Worm (Caenorhabditis elegans): Measurements from ENCODE around the gene adm-2.

Gene adm-2

DNA sequence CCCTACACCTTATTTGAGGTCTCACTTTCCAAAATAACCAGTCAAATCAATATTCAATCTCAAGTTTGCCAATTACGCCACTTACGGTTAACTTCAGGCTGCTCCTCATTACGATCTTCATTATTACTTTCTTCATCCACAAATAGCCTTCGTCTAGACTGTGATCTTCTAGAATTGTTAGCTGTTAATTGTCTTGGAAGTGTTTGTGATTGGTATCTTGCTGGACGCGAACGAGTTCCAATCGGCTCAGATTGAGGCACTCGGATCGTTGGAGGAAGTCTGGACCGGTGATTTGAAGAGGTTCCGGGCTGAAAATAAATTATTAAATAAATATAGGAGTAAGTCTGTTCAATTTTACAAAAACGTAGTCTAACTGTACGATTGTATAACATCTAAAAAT is 20.9 kb upstream of the adm-2 start:
- no peak for TF ChIP-seq elt-2 (tag; optimal IDR thresholded peaks at IDR 0.05)
- no peak for TF ChIP-seq mec-3 (tag; optimal IDR thresholded peaks at IDR 0.05; ENCODE audit: borderline replicate concordance)
- TF ChIP-seq pha-4 (tag; optimal IDR thresholded peaks at IDR 0.05), result no peak
- TF ChIP-seq zip-5 (tag; optimal IDR thresholded peaks at IDR 0.05), result no peak
- no peak for TF ChIP-seq tbx-2 (tag; optimal IDR thresholded peaks at IDR 0.05)
- TF ChIP-seq ceh-14 (tag; optimal IDR thresholded peaks at IDR 0.05), result no peak
- TF ChIP-seq dve-1 (tag; optimal IDR thresholded peaks at IDR 0.05), result no peak
- TF ChIP-seq K09A11.1 (tag; optimal IDR thresholded peaks at IDR 0.05; ENCODE audit: insufficient read depth), result no peak
- no peak for TF ChIP-seq unc-86 (tag; optimal IDR thresholded peaks at IDR 0.05)
- TF ChIP-seq ahr-1 (tag; optimal IDR thresholded peaks at IDR 0.05), result no peak
- no peak for TF ChIP-seq ceh-22 (tag; optimal IDR thresholded peaks at IDR 0.05)
- TF ChIP-seq ztf-16 (tag; optimal IDR thresholded peaks at IDR 0.05), result no peak
- no peak for TF ChIP-seq unc-42 (tag; optimal IDR thresholded peaks at IDR 0.05)
- no peak for TF ChIP-seq pha-2 (tag; optimal IDR thresholded peaks at IDR 0.05)
- no peak for TF ChIP-seq hlh-13 (GFP tag; optimal IDR thresholded peaks at IDR 0.05)

DNA sequence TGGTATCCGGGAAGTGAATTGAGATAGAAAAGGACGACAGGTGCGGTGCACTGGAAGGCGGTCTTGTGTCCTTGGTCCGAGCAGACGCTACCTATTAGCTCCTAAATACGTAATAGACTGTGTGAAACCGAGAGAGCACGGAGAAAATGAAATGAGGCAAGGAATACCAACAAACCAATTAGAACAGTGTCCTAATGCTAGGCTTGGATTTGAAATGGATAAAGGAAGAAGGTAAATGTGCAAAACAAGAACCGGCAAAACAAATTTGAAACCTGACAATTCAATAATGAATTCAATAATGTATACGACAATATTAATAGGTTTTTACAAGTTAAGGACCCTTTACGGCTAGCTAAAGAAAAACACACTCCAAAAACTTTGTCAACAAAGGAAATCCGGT is 19.0 kb upstream of the adm-2 start, which contains the start of gene C04A11.2:
Gene C04A11.2 (minus strand): TSS at position 101 of the 400 bp plus-strand sequence.
- TF ChIP-seq ceh-31 (tag; optimal IDR thresholded peaks at IDR 0.05) (peak; percentile 21), ceh-22 (tag; optimal IDR thresholded peaks at IDR 0.05) (no peak)

DNA sequence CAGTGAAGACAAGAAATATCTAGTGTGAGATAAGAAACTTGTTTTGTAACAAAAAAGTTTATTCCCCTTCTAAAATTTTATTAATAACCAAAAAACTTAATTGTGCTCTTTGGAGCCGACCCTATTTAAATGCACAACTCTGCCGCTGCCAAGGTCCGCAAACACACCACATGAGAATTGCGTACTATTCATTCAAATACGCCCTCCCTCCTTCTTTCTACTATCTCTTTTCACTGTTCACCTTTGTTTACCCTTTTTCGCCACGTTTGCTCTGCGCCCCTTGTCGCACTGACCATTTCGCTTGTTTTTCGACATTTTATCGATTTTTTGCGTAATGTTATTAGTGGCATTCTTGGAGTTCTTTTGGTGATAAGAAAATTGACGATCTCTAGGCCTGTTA is 18.1 kb upstream of the adm-2 start:
- no peak for TF ChIP-seq Y22D7AL.16 (tag; optimal IDR thresholded peaks at IDR 0.05)
- no peak for TF ChIP-seq unc-55 (GFP tag; optimal IDR thresholded peaks at IDR 0.05)
- TF ChIP-seq ahr-1 (tag; optimal IDR thresholded peaks at IDR 0.05), result no peak
- no peak for TF ChIP-seq ets-4 (tag; optimal IDR thresholded peaks at IDR 0.05)
- TF ChIP-seq T23F11.4 (GFP tag; optimal IDR thresholded peaks at IDR 0.05), result no peak
- peak; percentile 38 for TF ChIP-seq elt-2 (tag; optimal IDR thresholded peaks at IDR 0.05)
- TF ChIP-seq ceh-48 (tag; optimal IDR thresholded peaks at IDR 0.05), result no peak
- no peak for TF ChIP-seq ttx-3 (tag; optimal IDR thresholded peaks at IDR 0.05)
- no peak for TF ChIP-seq pha-4 (tag; optimal IDR thresholded peaks at IDR 0.05)
- TF ChIP-seq ceh-31 (tag; optimal IDR thresholded peaks at IDR 0.05), result peak; percentile 30
- no peak for TF ChIP-seq npax-4 (tag; optimal IDR thresholded peaks at IDR 0.05)
- TF ChIP-seq mec-3 (tag; optimal IDR thresholded peaks at IDR 0.05; ENCODE audit: borderline replicate concordance), result no peak
- TF ChIP-seq ceh-45 (GFP tag; IDR thresholded peaks at IDR 0.05), result no peak
- no peak for TF ChIP-seq eyg-1 (tag; optimal IDR thresholded peaks at IDR 0.05)
- no peak for TF ChIP-seq pag-3 (tag; optimal IDR thresholded peaks at IDR 0.05; ENCODE audit: borderline replicate concordance)
- TF ChIP-seq pros-1 (tag; optimal IDR thresholded peaks at IDR 0.05), result no peak
- no peak for TF ChIP-seq C08G9.2 (tag; optimal IDR thresholded peaks at IDR 0.05)
- no peak for TF ChIP-seq ceh-2 (tag; optimal IDR thresholded peaks at IDR 0.05)
- TF ChIP-seq dve-1 (tag; optimal IDR thresholded peaks at IDR 0.05), result no peak
- no peak for TF ChIP-seq ama-1 (optimal IDR thresholded peaks at IDR 0.05)
- peak; percentile 11 for TF ChIP-seq ceh-34 (tag; optimal IDR thresholded peaks at IDR 0.05)
- no peak for TF ChIP-seq elt-4 (tag; optimal IDR thresholded peaks at IDR 0.05)
- no peak for TF ChIP-seq K09A11.1 (tag; optimal IDR thresholded peaks at IDR 0.05; ENCODE audit: insufficient read depth)
- no peak for TF ChIP-seq hlh-6 (tag; optimal IDR thresholded peaks at IDR 0.05)
- no peak for TF ChIP-seq pat-9 (tag; optimal IDR thresholded peaks at IDR 0.05)
- no peak for TF ChIP-seq fkh-10 (GFP tag; optimal IDR thresholded peaks at IDR 0.05)
- no peak for TF ChIP-seq lin-11 (tag; optimal IDR thresholded peaks at IDR 0.05)
- peak; percentile 23 for TF ChIP-seq nfya-1 (tag; optimal IDR thresholded peaks at IDR 0.05)
- TF ChIP-seq ceh-6 (GFP tag; optimal IDR thresholded peaks at IDR 0.05), result no peak
- TF ChIP-seq ceh-19 (GFP tag; optimal IDR thresholded peaks at IDR 0.05), result no peak
- TF ChIP-seq tbx-2 (tag; optimal IDR thresholded peaks at IDR 0.05), result peak; percentile 68
- TF ChIP-seq gmeb-2 (tag; optimal IDR thresholded peaks at IDR 0.05), result no peak
- no peak for TF ChIP-seq nhr-11 (tag; optimal IDR thresholded peaks at IDR 0.05)
- no peak for TF ChIP-seq dmd-4 (tag; optimal IDR thresholded peaks at IDR 0.05; ENCODE audit: borderline replicate concordance)
- TF ChIP-seq ceh-30 (tag; optimal IDR thresholded peaks at IDR 0.05), result no peak
- no peak for TF ChIP-seq zip-5 (tag; optimal IDR thresholded peaks at IDR 0.05)
- TF ChIP-seq sox-2 (GFP tag; IDR thresholded peaks at IDR 0.05), result peak; percentile 45; the same call in 1 of the 2 replicates
- TF ChIP-seq tbx-7 (tag; optimal IDR thresholded peaks at IDR 0.05), result no peak
- no peak for TF ChIP-seq che-1 (tag; optimal IDR thresholded peaks at IDR 0.05)
- no peak for TF ChIP-seq sox-4 (tag; optimal IDR thresholded peaks at IDR 0.05)
- no peak for TF ChIP-seq hlh-30 (tag; optimal IDR thresholded peaks at IDR 0.05; ENCODE audit: insufficient read depth)

Measured in whole organism, late embryonic.